Worm (Caenorhabditis elegans) whole organism, L3 larva: ENCODE measurements around the gene zak-1.

Experiments
- aly-2 ChIP-seq: fragments of 150-350 bp; optimal IDR thresholded peaks from 2 replicates; lab custom pipeline; 2014; ENCODE audit warnings: missing biosample characterization, missing genetic modification characterization
- ceh-16 ChIP-seq: sonication (generic microtip); optimal IDR thresholded peaks from 2 replicates; lab custom pipeline; 2017; ENCODE audit warnings: missing biosample characterization, missing genetic modification characterization
- ceh-28 ChIP-seq: fragments of 150-350 bp; optimal IDR thresholded peaks from 2 replicates; lab custom pipeline; 2014; ENCODE audit warnings: missing biosample characterization, missing genetic modification reagents, missing genetic modification characterization
- egl-27 ChIP-seq: sonication (generic microtip); optimal IDR thresholded peaks from 4 replicates; lab custom pipeline; 2017; ENCODE audit warnings: missing biosample characterization, missing genetic modification reagents, missing genetic modification characterization
- egl-5 ChIP-seq: fragments of 150-350 bp; optimal IDR thresholded peaks from 2 replicates; lab custom pipeline; 2017; ENCODE audit warnings: missing biosample characterization, missing genetic modification reagents, missing genetic modification characterization, inconsistent platforms
- elt-1 ChIP-seq: fragments of 150-350 bp; optimal IDR thresholded peaks from 2 replicates; lab custom pipeline; 2014; ENCODE audit warnings: missing biosample characterization, missing genetic modification characterization
- elt-2 ChIP-seq: sonication (generic microtip); optimal IDR thresholded peaks from 2 replicates; lab custom pipeline; 2016; ENCODE audit warnings: missing genetic modification reagents, mild to moderate bottlenecking, missing genetic modification characterization, missing compliant biosample characterization
- elt-3 ChIP-seq, 3 experiments: fragments of 150-350 bp in 1 of 3; sonication (generic microtip) in 2 of 3; optimal IDR thresholded peaks; 2 replicates in 2 of 3; 4 replicates in 1 of 3; lab custom pipeline; 2014 to 2017; ENCODE audit warnings: missing biosample characterization in 3 of 3, missing genetic modification characterization in 3 of 3
- eor-1 ChIP-seq, 2 experiments: fragments of 150-350 bp; optimal IDR thresholded peaks; 2 replicates each; lab custom pipeline; 2014 to 2018; ENCODE audit warnings: missing biosample characterization in 2 of 2, missing genetic modification characterization in 2 of 2
- fkh-10 ChIP-seq: sonication (generic microtip); optimal IDR thresholded peaks from 2 replicates; lab custom pipeline; 2017; ENCODE audit warnings: missing biosample characterization, missing genetic modification reagents, missing genetic modification characterization
- fkh-2 ChIP-seq: fragments of 150-350 bp; optimal IDR thresholded peaks from 2 replicates; lab custom pipeline; 2014; ENCODE audit warnings: missing biosample characterization, missing genetic modification reagents, missing genetic modification characterization
- fos-1 ChIP-seq: fragments of 150-350 bp; optimal IDR thresholded peaks from 2 replicates; lab custom pipeline; 2014; ENCODE audit warnings: missing biosample characterization, missing genetic modification characterization
- hmg-11 ChIP-seq: sonication (generic microtip); optimal IDR thresholded peaks from 2 replicates; lab custom pipeline; 2016; ENCODE audit warnings: missing genetic modification characterization, missing compliant biosample characterization
- jun-1 ChIP-seq: fragments of 150-350 bp; optimal IDR thresholded peaks from 2 replicates; lab custom pipeline; 2014; ENCODE audit warnings: missing biosample characterization, missing genetic modification reagents, missing genetic modification characterization
- lin-15B ChIP-seq: fragments of 150-350 bp; optimal IDR thresholded peaks from 2 replicates; lab custom pipeline; 2014; ENCODE audit warnings: missing biosample characterization, missing genetic modification characterization
- lin-39 ChIP-seq: fragments of 150-350 bp; optimal IDR thresholded peaks from 2 replicates; lab custom pipeline; 2018; ENCODE audit warnings: missing biosample characterization, missing genetic modification reagents, missing genetic modification characterization
- lsy-12 ChIP-seq: sonication (generic microtip); optimal IDR thresholded peaks from 2 replicates; lab custom pipeline; 2016; ENCODE audit warnings: mild to moderate bottlenecking, missing genetic modification characterization, missing compliant biosample characterization
- mml-1 ChIP-seq: fragments of 150-350 bp; sonication (generic microtip); optimal IDR thresholded peaks from 3 replicates; lab custom pipeline; 2014; ENCODE audit warnings: missing biosample characterization, missing genetic modification characterization
- nfya-1 ChIP-seq: sonication (generic microtip); optimal IDR thresholded peaks from 2 replicates; lab custom pipeline; 2017; ENCODE audit warnings: missing genetic modification characterization, mild to moderate bottlenecking, missing compliant biosample characterization, antibody characterized with exemption, moderate library complexity; ENCODE audit not compliant: insufficient read depth
- nhr-11 ChIP-seq: fragments of 150-350 bp; optimal IDR thresholded peaks from 2 replicates; lab custom pipeline; 2014; ENCODE audit warnings: missing biosample characterization, missing genetic modification characterization
- nhr-12 ChIP-seq: fragments of 150-350 bp; optimal IDR thresholded peaks from 2 replicates; lab custom pipeline; 2014; ENCODE audit warnings: missing biosample characterization, missing genetic modification characterization
- nhr-23 ChIP-seq: fragments of 150-350 bp; optimal IDR thresholded peaks from 2 replicates; lab custom pipeline; 2014; ENCODE audit warnings: missing biosample characterization, missing genetic modification reagents, missing genetic modification characterization
- nhr-237 ChIP-seq: fragments of 150-350 bp; optimal IDR thresholded peaks from 2 replicates; lab custom pipeline; 2014; ENCODE audit warnings: missing biosample characterization, missing genetic modification characterization
- nhr-25 ChIP-seq: sonication (generic microtip); optimal IDR thresholded peaks from 2 replicates; lab custom pipeline; 2017; ENCODE audit warnings: missing biosample characterization, missing genetic modification characterization
- nhr-28 ChIP-seq: fragments of 150-350 bp; optimal IDR thresholded peaks from 2 replicates; lab custom pipeline; 2014; ENCODE audit warnings: missing biosample characterization, missing genetic modification characterization
- nhr-43 ChIP-seq: sonication (generic microtip); optimal IDR thresholded peaks from 2 replicates; lab custom pipeline; 2016; ENCODE audit warnings: mild to moderate bottlenecking, missing genetic modification characterization, missing compliant biosample characterization; ENCODE audit not compliant: poor library complexity, severe bottlenecking
- nhr-67 ChIP-seq: fragments of 150-350 bp; optimal IDR thresholded peaks from 2 replicates; lab custom pipeline; 2014; ENCODE audit warnings: missing biosample characterization, missing genetic modification characterization
- nhr-76 ChIP-seq: fragments of 150-350 bp; sonication (generic microtip); optimal IDR thresholded peaks from 5 replicates; lab custom pipeline; 2014; ENCODE audit warnings: missing biosample characterization, missing genetic modification characterization
- pha-4 ChIP-seq: fragments of 150-350 bp; optimal IDR thresholded peaks from 2 replicates; lab custom pipeline; 2014; ENCODE audit warnings: missing biosample characterization, missing genetic modification reagents, missing genetic modification characterization
- pqm-1 ChIP-seq: fragments of 150-350 bp; optimal IDR thresholded peaks from 2 replicates; lab custom pipeline; 2017; ENCODE audit warnings: missing biosample characterization, missing genetic modification characterization, inconsistent platforms
- sea-2 ChIP-seq: fragments of 150-350 bp; sonication (generic microtip); optimal IDR thresholded peaks from 4 replicates; lab custom pipeline; 2014; ENCODE audit warnings: missing biosample characterization, missing genetic modification reagents, missing genetic modification characterization
- tbx-2 ChIP-seq: sonication (generic microtip); optimal IDR thresholded peaks from 2 replicates; lab custom pipeline; 2016; ENCODE audit warnings: mild to moderate bottlenecking, missing genetic modification characterization, missing compliant biosample characterization
- unc-39 ChIP-seq: sonication (generic microtip); optimal IDR thresholded peaks from 4 replicates; lab custom pipeline; 2017; ENCODE audit warnings: missing biosample characterization, missing genetic modification characterization
- zag-1 ChIP-seq: fragments of 150-350 bp; optimal IDR thresholded peaks from 2 replicates; lab custom pipeline; 2014; ENCODE audit warnings: missing biosample characterization, missing genetic modification characterization

zak-1 gene

ce11 chrIII:6900609-6901008 lies 44.0 kb upstream of the zak-1 start:
- peak; percentile 9 for TF ChIP-seq aly-2
- TF ChIP-seq nhr-23 (tag; lab: Kevin White, UChicago): peak; percentile 2
- TF ChIP-seq ceh-28 (tag; lab: Kevin White, UChicago): peak; percentile 23
- TF ChIP-seq sea-2: no peak
- TF ChIP-seq, all 47 proteins: peak for 3

- TF ChIP-seq nfya-1 (tag; lab: Kevin White, UChicago): peak; percentile 1
- peak; percentile 36 for TF ChIP-seq nhr-25
- TF ChIP-seq jun-1 (tag; lab: Kevin White, UChicago): peak; percentile 27
- TF ChIP-seq elt-2: peak; percentile 4
- peak; percentile 54 for TF ChIP-seq nhr-11 (tag; lab: Kevin White, UChicago)
- peak; percentile 64 for TF ChIP-seq nhr-23 (tag; lab: Kevin White, UChicago)
- peak; percentile 44 for TF ChIP-seq pqm-1
- peak; percentile 33 for TF ChIP-seq mml-1 (tag; lab: Kevin White, UChicago)
- TF ChIP-seq nhr-237 (tag; lab: Kevin White, UChicago): no peak
- TF ChIP-seq nhr-12 (tag; lab: Kevin White, UChicago): no peak
- TF ChIP-seq, all 47 proteins: peak for 8
Measured at ce11 chrIII:6898518-6898917, 41.9 kb upstream of the zak-1 start.

ce11 chrIII:6897587-6898064 lies 41.0 kb upstream of the zak-1 start, which contains the start of gene T07E3.4:
Gene T07E3.4, plus strand, starts transcription at chrIII:6898014.
- TF ChIP-seq jun-1 (tag; lab: Kevin White, UChicago): peak; percentile 63
- TF ChIP-seq fkh-10 (GFP tag; lab: Kevin White, UChicago): no peak
- peak; percentile 90 for TF ChIP-seq nhr-23 (tag; lab: Kevin White, UChicago)
- no peak for TF ChIP-seq ceh-16 (tag; lab: Kevin White, UChicago)
- peak; percentile 25 for TF ChIP-seq tbx-2 (tag; lab: Kevin White, UChicago)
- TF ChIP-seq pqm-1: peak; percentile 65
- no peak for TF ChIP-seq egl-5 (tag; lab: Kevin White, UChicago)
- no peak for TF ChIP-seq nhr-12 (tag; lab: Kevin White, UChicago)
- TF ChIP-seq ceh-28 (tag; lab: Kevin White, UChicago): peak; percentile 47
- TF ChIP-seq mml-1 (tag; lab: Kevin White, UChicago): peak; percentile 96
- peak; percentile 82 for TF ChIP-seq nhr-25
- TF ChIP-seq nhr-67 (tag; lab: Kevin White, UChicago): no peak
- TF ChIP-seq egl-27 (tag; lab: Kevin White, UChicago): peak; percentile 24
- TF ChIP-seq pha-4: peak; percentile 44
- no peak for TF ChIP-seq nhr-76 (tag; lab: Kevin White, UChicago)
- TF ChIP-seq unc-39 (tag; lab: Kevin White, UChicago): no peak
- TF ChIP-seq lsy-12 (tag; lab: Kevin White, UChicago): no peak
- TF ChIP-seq elt-1 (tag; lab: Kevin White, UChicago): no peak
- no peak for TF ChIP-seq fkh-2 (tag; lab: Kevin White, UChicago)
- no peak for TF ChIP-seq eor-1 (tag; optimal IDR thresholded peaks at IDR 0.05; lab: Kevin White, UChicago)
- no peak for TF ChIP-seq nhr-28 (tag; lab: Kevin White, UChicago)
- peak; percentile 54 for TF ChIP-seq elt-2
- TF ChIP-seq hmg-11 (tag; lab: Kevin White, UChicago): peak; percentile 77
- TF ChIP-seq elt-3 (tag; optimal IDR thresholded peaks at IDR 0.05; lab: Kevin White, UChicago): no peak
- peak; percentile 78 for TF ChIP-seq lin-39 (tag; lab: Kevin White, UChicago)
- TF ChIP-seq nhr-11 (tag; lab: Kevin White, UChicago): peak; percentile 58
- peak; percentile 34 for TF ChIP-seq fos-1 (tag; lab: Kevin White, UChicago)
- peak; percentile 38 for TF ChIP-seq lin-15B (tag; lab: Kevin White, UChicago)
- no peak for TF ChIP-seq zag-1
- peak; percentile 88 for TF ChIP-seq nfya-1 (tag; lab: Kevin White, UChicago)
- peak; percentile 68 for TF ChIP-seq nhr-43 (tag; lab: Kevin White, UChicago)
- TF ChIP-seq, all 47 proteins: peak for 17

DNA sequence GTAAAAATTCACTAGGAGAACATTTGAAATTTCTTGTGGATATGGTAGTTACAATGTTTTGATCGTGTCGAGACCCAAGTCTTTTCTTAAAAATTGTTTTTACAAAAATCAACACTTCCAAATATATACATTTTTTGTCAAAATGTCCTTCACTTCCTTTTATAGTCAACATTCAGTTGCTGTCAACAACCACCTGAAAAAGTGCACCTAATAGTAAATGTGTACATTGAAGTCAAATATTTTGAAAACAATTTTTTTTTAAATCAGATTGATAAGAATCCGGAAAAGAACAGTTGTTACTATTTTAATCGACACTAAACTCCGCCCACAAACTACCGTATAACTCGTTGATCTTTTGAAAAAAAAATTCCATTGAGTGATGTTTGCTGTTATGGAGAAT lies 39.1 kb upstream of the zak-1 start:
- TF ChIP-seq pha-4: peak; percentile 18
- TF ChIP-seq elt-2: no peak
- TF ChIP-seq, all 47 proteins: peak for 1
